Fruit fly (Drosophila melanogaster): ENCODE data around the gene Eip93F.

Gene Eip93F

DNA sequence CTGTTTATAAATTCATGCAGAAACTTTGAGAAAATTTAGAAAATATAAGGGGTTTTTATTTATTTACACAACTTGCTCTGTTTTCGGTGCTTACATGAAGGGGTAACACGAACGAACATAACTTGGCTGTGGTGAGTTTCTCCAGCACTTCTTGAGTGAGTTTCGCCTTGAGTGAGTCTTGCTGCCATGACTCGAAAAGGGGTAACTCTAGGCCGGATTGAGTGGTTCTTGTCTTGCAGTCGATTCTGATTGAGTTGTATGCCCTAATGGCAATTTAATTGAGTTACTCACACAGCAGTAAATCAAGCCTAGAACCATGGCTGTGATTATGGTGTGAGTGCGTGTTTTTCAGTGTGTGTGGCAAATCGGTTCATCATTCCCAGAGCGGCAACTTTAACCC lies 20.7 kb upstream of the Eip93F start:
- TF ChIP-seq CG32264 (GFP tag; optimal IDR thresholded peaks at IDR 0.05): no peak
- TF ChIP-seq CG9705 (GFP tag; optimal IDR thresholded peaks at IDR 0.05): no peak
- no peak for TF ChIP-seq Dif (GFP tag; optimal IDR thresholded peaks at IDR 0.05; ENCODE audit: partially characterized antibody)
- no peak for TF ChIP-seq Rel (GFP tag; optimal IDR thresholded peaks at IDR 0.05)
- no peak for TF ChIP-seq Rel (tag; optimal IDR thresholded peaks at IDR 0.05)
- no peak for TF ChIP-seq HLH106 (tag; optimal IDR thresholded peaks at IDR 0.05)

DNA sequence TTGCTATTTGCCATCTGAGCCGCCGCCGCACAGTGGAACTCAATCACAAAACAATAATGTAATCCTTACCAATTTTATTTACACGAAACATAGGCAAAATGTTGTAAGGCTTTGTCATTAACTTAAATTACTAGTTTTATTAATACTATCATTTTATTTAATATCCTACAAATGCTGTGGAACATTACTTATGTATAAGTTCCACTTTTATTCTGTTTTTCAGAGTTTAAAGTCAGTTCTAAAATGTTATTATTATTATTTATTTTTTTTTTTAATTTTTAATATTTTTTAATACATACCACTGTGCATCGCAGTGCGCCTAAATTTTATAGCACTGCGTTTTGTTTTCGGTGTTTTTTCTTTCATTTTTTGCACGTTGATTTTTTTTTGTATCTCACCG lies 17.6 kb upstream of the Eip93F start:
- TF ChIP-seq tai (GFP tag; optimal IDR thresholded peaks at IDR 0.05): no peak
- TF ChIP-seq Rel (GFP tag; optimal IDR thresholded peaks at IDR 0.05): no peak
- no peak for TF ChIP-seq Rel (tag; optimal IDR thresholded peaks at IDR 0.05)
- peak; percentile 37 for TF ChIP-seq Sp1 (GFP tag; optimal IDR thresholded peaks at IDR 0.05)
- no peak for TF ChIP-seq N (GFP tag; optimal IDR thresholded peaks at IDR 0.05)
- no peak for TF ChIP-seq Mio (GFP tag; optimal IDR thresholded peaks at IDR 0.05)
- peak; percentile 49 for TF ChIP-seq OdsH (GFP tag; optimal IDR thresholded peaks at IDR 0.05)
- TF ChIP-seq ey (GFP tag; optimal IDR thresholded peaks at IDR 0.05): peak; percentile 4
- no peak for TF ChIP-seq usp (GFP tag; optimal IDR thresholded peaks at IDR 0.05)
- peak; percentile 50 for TF ChIP-seq psq (GFP tag; optimal IDR thresholded peaks at IDR 0.05)
- peak; percentile 9 for TF ChIP-seq brk (GFP tag; optimal IDR thresholded peaks at IDR 0.05)
- no peak for TF ChIP-seq CrebA (GFP tag; optimal IDR thresholded peaks at IDR 0.05; ENCODE audit: borderline replicate concordance)
- no peak for TF ChIP-seq CG9705 (GFP tag; optimal IDR thresholded peaks at IDR 0.05)
- no peak for TF ChIP-seq dl (GFP tag; optimal IDR thresholded peaks at IDR 0.05; ENCODE audit: insufficient read depth in 1 of 2, partially characterized antibody in 2 of 2)
- no peak for TF ChIP-seq br (GFP tag; optimal IDR thresholded peaks at IDR 0.05)
- no peak for TF ChIP-seq jim (GFP tag; optimal IDR thresholded peaks at IDR 0.05)
- TF ChIP-seq sage (GFP tag; optimal IDR thresholded peaks at IDR 0.05): no peak
- no peak for TF ChIP-seq dsf (GFP tag; optimal IDR thresholded peaks at IDR 0.05; ENCODE audit: borderline replicate concordance)
- peak in 1 of 2 experiments; percentile 17 for TF ChIP-seq foxo (GFP tag; optimal IDR thresholded peaks at IDR 0.05)
- TF ChIP-seq Abd-B (GFP tag; optimal IDR thresholded peaks at IDR 0.05): no peak
- TF ChIP-seq fru (GFP tag; optimal IDR thresholded peaks at IDR 0.05): no peak
- no peak for TF ChIP-seq Dif (GFP tag; optimal IDR thresholded peaks at IDR 0.05; ENCODE audit: partially characterized antibody)
- TF ChIP-seq HLH106 (tag; optimal IDR thresholded peaks at IDR 0.05): peak; percentile 9
- TF ChIP-seq sv (GFP tag; optimal IDR thresholded peaks at IDR 0.05): no peak
- no peak for TF ChIP-seq Dfd (GFP tag; optimal IDR thresholded peaks at IDR 0.05)
- no peak for TF ChIP-seq dmrt93B (GFP tag; optimal IDR thresholded peaks at IDR 0.05)
- no peak for TF ChIP-seq lola (GFP tag; optimal IDR thresholded peaks at IDR 0.05)
- peak; percentile 63 for TF ChIP-seq rgr (GFP tag; optimal IDR thresholded peaks at IDR 0.05)
- TF ChIP-seq pan (optimal IDR thresholded peaks at IDR 0.05): no peak
- TF ChIP-seq Vsx2 (GFP tag; optimal IDR thresholded peaks at IDR 0.05; ENCODE audit: partially characterized antibody): no peak
- TF ChIP-seq h (GFP tag; optimal IDR thresholded peaks at IDR 0.05): peak; percentile 9
- no peak for TF ChIP-seq Hnf4 (GFP tag; optimal IDR thresholded peaks at IDR 0.05)
- no peak for TF ChIP-seq Myc (optimal IDR thresholded peaks at IDR 0.05)

DNA sequence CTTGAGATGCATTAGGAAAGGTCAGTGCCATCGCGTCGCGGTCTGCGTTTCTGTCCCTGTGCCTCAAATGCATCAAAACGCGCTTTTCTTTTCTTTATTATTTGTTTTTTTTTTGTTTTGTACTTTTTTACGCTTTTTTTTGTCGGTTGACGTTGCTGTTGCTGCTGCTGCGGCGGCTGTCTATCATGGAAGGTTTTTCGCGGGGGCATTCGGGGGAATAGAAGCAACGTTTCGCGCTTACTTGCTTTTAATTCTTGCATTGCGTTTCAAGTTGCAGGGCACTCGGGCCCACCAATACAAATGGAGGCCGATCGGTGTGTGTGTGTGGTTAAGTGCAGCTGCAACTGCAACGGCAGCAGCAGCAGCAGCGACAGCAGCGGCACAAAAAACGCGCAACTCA lies 15.0 kb upstream of the Eip93F start:
- TF ChIP-seq Hr78 (GFP tag; optimal IDR thresholded peaks at IDR 0.05): no peak
- TF ChIP-seq fru (GFP tag; optimal IDR thresholded peaks at IDR 0.05): no peak
- TF ChIP-seq Jra (GFP tag; optimal IDR thresholded peaks at IDR 0.05): no peak
- TF ChIP-seq woc (GFP tag; optimal IDR thresholded peaks at IDR 0.05): no peak
- TF ChIP-seq Hr83 (GFP tag; optimal IDR thresholded peaks at IDR 0.05; ENCODE audit: poor library complexity, severe bottlenecking): no peak
- no peak for TF ChIP-seq pan (optimal IDR thresholded peaks at IDR 0.05)

DNA sequence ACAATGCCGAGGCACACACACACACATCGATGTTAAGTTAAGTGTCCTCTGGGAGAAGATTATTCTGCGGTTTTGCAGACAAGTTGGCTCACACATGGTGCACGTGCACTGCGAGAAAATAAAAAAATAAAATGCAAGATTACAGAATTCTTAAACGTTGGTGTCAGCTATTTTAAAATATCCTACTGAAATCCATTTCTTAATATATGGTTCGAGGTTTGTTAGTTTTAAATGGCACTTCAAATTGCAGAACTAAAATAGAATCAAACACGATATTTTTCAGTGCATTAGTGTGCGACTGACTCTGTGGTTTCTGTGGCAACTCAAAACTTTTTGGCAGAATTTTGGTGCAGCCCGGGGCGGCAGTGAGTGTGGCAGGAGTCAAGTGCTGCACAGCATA lies 13.7 kb upstream of the Eip93F start:
- peak; percentile 1 for TF ChIP-seq br (GFP tag; optimal IDR thresholded peaks at IDR 0.05)
- peak; percentile 40 for TF ChIP-seq Sp1 (GFP tag; optimal IDR thresholded peaks at IDR 0.05)
- TF ChIP-seq lola (GFP tag; optimal IDR thresholded peaks at IDR 0.05): no peak
- no peak for TF ChIP-seq dsf (GFP tag; optimal IDR thresholded peaks at IDR 0.05; ENCODE audit: borderline replicate concordance)
- no peak for TF ChIP-seq dl (GFP tag; optimal IDR thresholded peaks at IDR 0.05; ENCODE audit: insufficient read depth in 1 of 2, partially characterized antibody in 2 of 2)
- TF ChIP-seq foxo (GFP tag; optimal IDR thresholded peaks at IDR 0.05): peak in 1 of 2 experiments; percentile 59
- no peak for TF ChIP-seq Hr83 (GFP tag; optimal IDR thresholded peaks at IDR 0.05; ENCODE audit: poor library complexity, severe bottlenecking)
- no peak for TF ChIP-seq sage (GFP tag; optimal IDR thresholded peaks at IDR 0.05)
- TF ChIP-seq Myc (optimal IDR thresholded peaks at IDR 0.05): no peak
- no peak for TF ChIP-seq Dfd (GFP tag; optimal IDR thresholded peaks at IDR 0.05)
- no peak for TF ChIP-seq usp (GFP tag; optimal IDR thresholded peaks at IDR 0.05)
- TF ChIP-seq GATAd (GFP tag; optimal IDR thresholded peaks at IDR 0.05): no peak
- TF ChIP-seq ey (GFP tag; optimal IDR thresholded peaks at IDR 0.05): peak; percentile 46
- no peak for TF ChIP-seq jim (GFP tag; optimal IDR thresholded peaks at IDR 0.05)
- TF ChIP-seq CG32264 (GFP tag; optimal IDR thresholded peaks at IDR 0.05): no peak
- peak; percentile 5 for TF ChIP-seq psq (GFP tag; optimal IDR thresholded peaks at IDR 0.05)
- TF ChIP-seq Mio (GFP tag; optimal IDR thresholded peaks at IDR 0.05): no peak
- TF ChIP-seq pan (optimal IDR thresholded peaks at IDR 0.05): no peak
- TF ChIP-seq CrebA (GFP tag; optimal IDR thresholded peaks at IDR 0.05; ENCODE audit: borderline replicate concordance): no peak
- no peak for TF ChIP-seq sv (GFP tag; optimal IDR thresholded peaks at IDR 0.05)
- no peak for TF ChIP-seq dmrt93B (GFP tag; optimal IDR thresholded peaks at IDR 0.05)
- TF ChIP-seq Vsx2 (GFP tag; optimal IDR thresholded peaks at IDR 0.05; ENCODE audit: partially characterized antibody): no peak
- peak; percentile 49 for TF ChIP-seq HLH106 (tag; optimal IDR thresholded peaks at IDR 0.05)
- peak; percentile 10 for TF ChIP-seq OdsH (GFP tag; optimal IDR thresholded peaks at IDR 0.05)
- TF ChIP-seq fru (GFP tag; optimal IDR thresholded peaks at IDR 0.05): peak; percentile 43
- no peak for TF ChIP-seq Jra (GFP tag; optimal IDR thresholded peaks at IDR 0.05)
- no peak for TF ChIP-seq brk (GFP tag; optimal IDR thresholded peaks at IDR 0.05)
- TF ChIP-seq rgr (GFP tag; optimal IDR thresholded peaks at IDR 0.05): peak; percentile 38
- TF ChIP-seq CG9705 (GFP tag; optimal IDR thresholded peaks at IDR 0.05): no peak
- no peak for TF ChIP-seq tai (GFP tag; optimal IDR thresholded peaks at IDR 0.05)
- no peak for TF ChIP-seq Abd-B (GFP tag; optimal IDR thresholded peaks at IDR 0.05)
- TF ChIP-seq woc (GFP tag; optimal IDR thresholded peaks at IDR 0.05): no peak
- TF ChIP-seq N (GFP tag; optimal IDR thresholded peaks at IDR 0.05): no peak
- no peak for TF ChIP-seq Hr78 (GFP tag; optimal IDR thresholded peaks at IDR 0.05)
